Fruit fly (Drosophila melanogaster): ENCODE data around the gene CG7135.

The CG7135 gene

DNA sequence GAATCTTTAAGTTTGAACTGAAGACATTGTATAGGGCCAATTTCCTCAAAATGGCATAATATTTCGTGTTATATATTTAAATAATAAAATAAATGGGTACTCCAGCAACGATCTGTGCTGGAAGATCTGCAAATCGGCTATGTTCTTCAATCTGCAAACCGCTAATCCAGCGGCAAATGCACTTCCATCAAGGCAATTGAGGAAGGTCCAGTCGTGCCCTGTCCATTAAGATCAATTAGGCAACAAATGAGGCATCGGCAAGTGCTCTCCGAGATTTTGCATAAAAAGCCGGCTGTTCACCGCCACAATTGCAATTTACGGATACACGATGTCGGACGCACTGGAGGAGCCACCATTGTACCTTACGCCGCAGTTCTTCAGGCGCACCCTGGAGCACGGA lies at the start of gene CG7135:
TSS of gene CG7135 (plus strand) at position 301 of the 400 bp plus-strand sequence.
- TF ChIP-seq Ets21C (GFP tag; optimal IDR thresholded peaks at IDR 0.05) (no peak), CG8632 (GFP tag; optimal IDR thresholded peaks at IDR 0.05) (no peak), Eip75B (GFP tag; optimal IDR thresholded peaks at IDR 0.05) (no peak), CG3919 (GFP tag; optimal IDR thresholded peaks at IDR 0.05) (no peak), eg (GFP tag; IDR thresholded peaks at IDR 0.05) (no peak), cyc (GFP tag; optimal IDR thresholded peaks at IDR 0.05) (no peak), Lpt (GFP tag; optimal IDR thresholded peaks at IDR 0.05) (no peak), CG32006 (GFP tag; optimal IDR thresholded peaks at IDR 0.05) (no peak), CG11762 (GFP tag; optimal IDR thresholded peaks at IDR 0.05; ENCODE audit: insufficient read depth) (no peak), OdsH (GFP tag; optimal IDR thresholded peaks at IDR 0.05) (no peak)

DNA sequence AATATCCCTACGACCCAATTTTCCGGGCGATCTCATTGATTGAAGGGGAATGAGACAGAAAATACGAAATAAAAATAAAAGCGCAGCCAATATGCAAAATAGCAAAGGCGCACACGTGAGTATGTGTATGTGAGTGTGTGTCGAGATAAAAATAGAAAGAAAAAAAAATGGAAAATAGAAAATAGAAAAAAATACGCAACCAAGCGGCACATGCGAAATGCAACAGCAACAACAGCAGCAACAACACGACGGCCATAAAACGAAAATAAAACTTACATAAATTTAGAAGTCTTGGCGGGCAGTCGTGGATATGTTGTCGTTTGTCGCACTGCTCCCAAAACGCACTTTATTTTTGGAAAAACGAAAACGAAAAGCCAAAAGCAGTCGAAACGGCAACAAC lies 46.3 kb upstream of the CG7135 start:
- TF ChIP-seq CG6276 (GFP tag; optimal IDR thresholded peaks at IDR 0.05) (peak; percentile 75), CG8119 (GFP tag; IDR thresholded peaks at IDR 0.05) (peak; percentile 51; the same call in 2 of the 3 replicates), svp (GFP tag) (no peak), spab (GFP tag; optimal IDR thresholded peaks at IDR 0.05) (no peak), esn (GFP tag; optimal IDR thresholded peaks at IDR 0.05) (no peak), CG6163 (GFP tag; IDR thresholded peaks at IDR 0.05) (0 out of 3 replicates have a peak, but pooled peaks have one; percentile 26), Lpt (GFP tag; optimal IDR thresholded peaks at IDR 0.05) (peak; percentile 7), Hr38 (GFP tag; optimal IDR thresholded peaks at IDR 0.05) (no peak), CG15336 (GFP tag; IDR thresholded peaks at IDR 0.05) (peak; percentile 50), eg (GFP tag; IDR thresholded peaks at IDR 0.05) (peak; percentile 58; the same call in 2 of the 3 replicates)

DNA sequence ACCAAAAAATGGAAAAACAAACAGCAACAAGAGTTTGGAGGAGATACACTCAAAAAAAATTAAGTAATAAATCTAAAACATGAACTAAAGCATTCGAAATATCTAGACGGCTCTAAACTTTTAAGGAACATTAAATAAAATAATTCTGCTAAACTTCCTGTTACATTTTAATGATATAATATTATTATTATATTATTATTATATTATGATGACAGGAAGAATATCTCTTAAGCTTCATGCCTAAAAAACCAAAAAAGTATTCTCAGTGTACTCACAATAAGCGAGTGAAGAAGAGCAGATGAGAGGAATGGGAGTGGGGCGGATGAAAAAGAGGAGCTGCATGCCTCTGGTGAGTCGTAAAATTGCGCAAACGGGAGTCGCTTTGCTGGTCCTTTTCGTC lies 45.3 kb upstream of the CG7135 start:
- TF ChIP-seq fkh (GFP tag; optimal IDR thresholded peaks at IDR 0.05) = no peak
- TF ChIP-seq Eip78C (GFP tag) = peak; percentile 28

DNA sequence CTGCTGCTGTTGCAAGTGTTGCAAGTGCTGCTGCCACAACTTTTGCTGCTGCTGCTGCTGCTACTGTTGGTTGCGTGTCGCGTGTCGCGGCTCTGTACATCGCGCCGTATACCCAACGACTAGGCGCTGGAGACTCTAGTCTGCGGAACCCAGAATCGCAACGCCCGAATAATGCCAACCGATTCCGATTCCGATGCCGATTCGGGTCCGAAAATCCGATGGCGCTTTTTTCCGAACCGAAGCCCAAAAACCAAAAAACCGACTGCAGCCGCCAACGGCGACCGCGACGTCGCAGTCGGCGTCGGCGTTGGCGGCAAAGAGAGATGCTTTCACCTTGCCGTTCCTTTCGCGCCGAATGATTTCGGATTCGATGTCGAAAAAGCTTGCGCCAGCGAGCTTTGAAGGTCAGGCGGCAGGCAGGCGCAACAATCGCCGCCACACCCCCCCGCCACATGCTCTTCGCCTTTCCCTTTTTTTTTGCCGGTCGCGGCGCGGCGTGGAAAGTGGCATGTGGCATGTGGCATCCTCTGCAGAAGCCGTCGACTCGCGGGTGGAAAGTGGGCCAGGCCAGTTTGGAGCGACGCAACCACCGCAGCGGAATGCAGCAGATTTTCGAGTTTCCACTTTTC lies 40.2 kb upstream of the CG7135 start, which contains the start of gene Sh:
TSS of gene Sh (minus strand) at position 104 of the 629 bp plus-strand sequence.
- TF ChIP-seq CG6163 (GFP tag; IDR thresholded peaks at IDR 0.05) = no peak
- TF ChIP-seq CG3032 (tag; optimal IDR thresholded peaks at IDR 0.05) = no peak
- peak; percentile 10 for TF ChIP-seq CG7368 (GFP tag; optimal IDR thresholded peaks at IDR 0.05)
- TF ChIP-seq cyc (GFP tag; optimal IDR thresholded peaks at IDR 0.05) = no peak

DNA sequence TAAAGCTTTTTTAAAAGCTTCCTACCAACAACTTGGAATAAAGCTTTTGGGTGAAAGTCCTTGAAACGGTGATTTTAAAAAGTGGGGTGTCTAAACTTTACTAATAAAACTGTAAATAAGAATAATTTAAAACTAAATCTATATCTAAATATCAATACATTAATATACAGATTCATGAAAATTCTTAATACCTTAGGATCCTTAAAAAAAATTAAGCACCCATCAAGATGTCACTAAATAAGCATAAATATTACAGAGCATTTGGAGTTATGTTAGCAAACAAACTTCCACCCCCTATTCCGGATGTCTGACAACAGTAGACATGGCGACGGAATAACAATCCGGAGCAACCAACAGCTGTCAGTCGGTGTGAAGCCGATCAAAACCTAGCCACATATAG lies 39.3 kb upstream of the CG7135 start, which contains the start of gene Dhc16F:
TSS of gene Dhc16F (plus strand) at position 301 of the 400 bp plus-strand sequence.
- no peak for TF ChIP-seq CG8632 (GFP tag; optimal IDR thresholded peaks at IDR 0.05)
- no peak for TF ChIP-seq CG3032 (tag; optimal IDR thresholded peaks at IDR 0.05)
- no peak for TF ChIP-seq Met (GFP tag; optimal IDR thresholded peaks at IDR 0.05)
- no peak for TF ChIP-seq esn (GFP tag; optimal IDR thresholded peaks at IDR 0.05)
- no peak for TF ChIP-seq ss (GFP tag; optimal IDR thresholded peaks at IDR 0.05)
- TF ChIP-seq Eip78C (GFP tag) = no peak

DNA sequence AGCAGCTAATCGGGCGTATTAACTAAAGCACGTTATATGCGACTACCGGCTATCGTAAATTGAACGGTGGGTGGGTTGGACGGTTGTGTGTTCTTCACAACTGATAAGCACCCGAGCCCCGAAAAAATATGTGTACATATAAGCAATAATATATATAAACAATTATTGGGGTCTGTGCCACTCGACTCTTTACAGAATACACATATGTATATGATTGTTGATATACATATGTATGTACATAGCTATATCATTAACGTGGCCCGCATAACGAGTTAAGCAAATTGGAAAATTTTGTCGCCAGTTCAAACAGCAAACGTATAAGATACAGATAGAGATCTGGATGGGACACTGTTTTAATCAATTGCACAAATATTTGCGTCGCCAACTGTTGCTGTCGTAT lies 20.8 kb upstream of the CG7135 start:
- TF ChIP-seq svp (GFP tag) (peak; percentile 37), fkh (GFP tag; optimal IDR thresholded peaks at IDR 0.05) (peak; percentile 82), CG32006 (GFP tag; optimal IDR thresholded peaks at IDR 0.05) (no peak)

DNA sequence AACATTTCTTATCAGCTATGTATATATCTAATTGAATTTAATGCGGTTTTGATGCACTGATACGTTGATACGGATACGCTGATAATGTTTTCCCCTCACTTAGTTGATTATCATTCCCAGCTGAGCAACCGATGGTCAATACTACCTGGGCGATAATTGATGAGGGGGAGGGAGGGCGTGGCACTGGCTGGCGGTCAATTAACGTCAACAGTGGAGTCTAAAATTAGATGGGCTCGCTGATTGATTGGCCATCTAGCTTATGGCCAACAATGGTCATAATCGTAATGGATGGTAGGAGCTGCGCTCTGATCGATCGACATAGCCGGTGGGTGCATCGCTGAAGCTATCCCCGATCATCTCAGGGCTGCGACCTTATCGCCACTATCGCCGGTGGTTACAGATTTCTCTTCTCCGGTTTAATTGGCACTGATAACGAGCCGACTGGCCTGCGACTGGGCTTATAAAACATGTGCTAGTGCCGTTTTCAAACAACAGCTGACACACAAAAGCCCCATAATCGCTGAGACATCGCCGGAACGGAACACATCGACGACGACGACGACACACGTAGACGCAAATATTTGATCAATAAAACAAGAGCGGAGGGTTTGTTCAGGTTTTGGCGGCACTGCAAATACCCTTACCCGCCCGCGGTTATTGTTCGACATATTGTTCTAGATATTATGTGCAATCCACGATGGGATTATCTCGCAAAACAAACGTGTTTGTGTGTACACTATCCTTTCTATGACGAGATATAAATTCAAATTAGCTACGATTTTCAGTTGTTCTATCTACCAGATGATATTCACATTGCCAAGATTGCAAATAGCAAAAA lies 19.7 kb upstream of the CG7135 start:
- TF ChIP-seq Eip78C (GFP tag) (peak; percentile 37), fd59A (GFP tag; optimal IDR thresholded peaks at IDR 0.05) (no peak), fkh (GFP tag; optimal IDR thresholded peaks at IDR 0.05) (peak; percentile 84), Sox14 (GFP tag; optimal IDR thresholded peaks at IDR 0.05) (peak; percentile 4)

Data from whole organism, prepupa.